Fruit fly (Drosophila melanogaster) whole organism, embryonic: ENCODE results near the gene Pez.
A peak's percentile ranks its signal among the peaks of the same experiment; 100 is the strongest.

Source experiments
- Atf-2 ChIP-seq: fragments of 200-800 bp; sonication (Bioruptor generic); optimal IDR thresholded peaks from 2 replicates; lab custom pipeline; 2016; ENCODE audit warnings: missing biosample characterization, missing genetic modification characterization
- Bgb ChIP-seq: fragments of 200-800 bp; sonication (Bioruptor generic); IDR thresholded peaks from 2 replicates; pipeline ENCODE4 v1.3.6; 2022; ENCODE audit warnings: missing biosample characterization, missing genetic modification characterization; ENCODE audit not compliant: partially characterized antibody
- BtbVII ChIP-seq: fragments of 200-800 bp; sonication (Bioruptor generic); optimal IDR thresholded peaks from 3 replicates; lab custom pipeline; 2017; ENCODE audit warnings: missing biosample characterization, mild to moderate bottlenecking, missing genetic modification characterization
- CG10147 ChIP-seq: fragments of 200-800 bp; sonication (Bioruptor generic); optimal IDR thresholded peaks from 2 replicates; lab custom pipeline; 2019; ENCODE audit warnings: missing biosample characterization, mild to moderate bottlenecking, missing genetic modification characterization, moderate library complexity
- CG10274 ChIP-seq: fragments of 200-800 bp; sonication (Bioruptor generic); optimal IDR thresholded peaks from 3 replicates; lab custom pipeline; 2017; ENCODE audit warnings: missing biosample characterization, mild to moderate bottlenecking, missing genetic modification characterization
- CG12155 ChIP-seq: fragments of 200-800 bp; sonication (Bioruptor generic); optimal IDR thresholded peaks from 3 replicates; lab custom pipeline; 2016; ENCODE audit warnings: missing biosample characterization, missing genetic modification characterization
- CG12769 ChIP-seq: fragments of 200-800 bp; sonication (Bioruptor generic); optimal IDR thresholded peaks from 2 replicates; lab custom pipeline; 2019; ENCODE audit warnings: missing biosample characterization, mild to moderate bottlenecking, missing genetic modification characterization, moderate library complexity
- CG13123 ChIP-seq: fragments of 200-800 bp; sonication (Bioruptor generic); optimal IDR thresholded peaks from 2 replicates; lab custom pipeline; 2016; ENCODE audit warnings: missing biosample characterization, missing genetic modification characterization
- CG13287 ChIP-seq: fragments of 200-800 bp; sonication (Bioruptor generic); IDR thresholded peaks from 2 replicates; pipeline ENCODE4 v1.3.6; 2022; ENCODE audit warnings: missing biosample characterization, missing genetic modification characterization; ENCODE audit not compliant: partially characterized antibody
- CG13894 ChIP-seq: fragments of 200-800 bp; sonication (Bioruptor generic); optimal IDR thresholded peaks from 3 replicates; lab custom pipeline; 2018; ENCODE audit warnings: missing biosample characterization, mild to moderate bottlenecking, missing genetic modification characterization, moderate library complexity
- CG15479 ChIP-seq: fragments of 200-800 bp; sonication (Bioruptor generic); optimal IDR thresholded peaks from 3 replicates; lab custom pipeline; 2019; ENCODE audit warnings: missing biosample characterization, mild to moderate bottlenecking, missing genetic modification characterization, moderate library complexity
- CG17912 ChIP-seq: fragments of 200-800 bp; sonication (Bioruptor generic); optimal IDR thresholded peaks from 2 replicates; lab custom pipeline; 2018; ENCODE audit warnings: missing biosample characterization, mild to moderate bottlenecking, missing genetic modification characterization
- CG31441 ChIP-seq: fragments of 200-800 bp; sonication (Bioruptor generic); IDR thresholded peaks from 2 replicates; pipeline ENCODE4 v1.3.6; 2022; ENCODE audit warnings: missing biosample characterization, missing genetic modification characterization
- CG3407 ChIP-seq: fragments of 200-800 bp; sonication (Bioruptor generic); optimal IDR thresholded peaks from 2 replicates; lab custom pipeline; 2018; ENCODE audit warnings: missing biosample characterization, mild to moderate bottlenecking, missing genetic modification characterization
- CG34422 ChIP-seq: fragments of 200-800 bp; sonication (Bioruptor generic); IDR thresholded peaks from 3 replicates; pipeline ENCODE4 v1.3.6; 2022; ENCODE audit warnings: missing biosample characterization, missing genetic modification characterization
- CG3995 ChIP-seq: fragments of 200-800 bp; sonication (Bioruptor generic); optimal IDR thresholded peaks from 3 replicates; lab custom pipeline; 2016; ENCODE audit warnings: missing biosample characterization, missing genetic modification characterization
- CG4617 ChIP-seq: fragments of 200-800 bp; sonication (Bioruptor generic); optimal IDR thresholded peaks from 3 replicates; lab custom pipeline; 2016; ENCODE audit warnings: missing biosample characterization, missing genetic modification characterization, borderline replicate concordance
- CG7745 ChIP-seq: fragments of 200-800 bp; sonication (Bioruptor generic); optimal IDR thresholded peaks from 2 replicates; lab custom pipeline; 2018; ENCODE audit warnings: missing biosample characterization, mild to moderate bottlenecking, missing genetic modification characterization, moderate library complexity
- CG8359 ChIP-seq: fragments of 200-800 bp; sonication (Bioruptor generic); optimal IDR thresholded peaks from 2 replicates; lab custom pipeline; 2017; ENCODE audit warnings: missing biosample characterization, mild to moderate bottlenecking, missing genetic modification characterization, borderline replicate concordance
- CG8765 ChIP-seq: fragments of 200-800 bp; sonication (Bioruptor generic); IDR thresholded peaks from 2 replicates; pipeline ENCODE4 v1.3.6; 2022; ENCODE audit warnings: missing biosample characterization, missing genetic modification characterization
- CG9437 ChIP-seq: fragments of 200-800 bp; sonication (Bioruptor generic); optimal IDR thresholded peaks from 2 replicates; lab custom pipeline; 2018; ENCODE audit warnings: missing biosample characterization, mild to moderate bottlenecking, missing genetic modification characterization
- CG9797 ChIP-seq: fragments of 200-800 bp; sonication (Bioruptor generic); optimal IDR thresholded peaks from 3 replicates; lab custom pipeline; 2018; ENCODE audit warnings: missing biosample characterization, mild to moderate bottlenecking, missing genetic modification characterization
- Chrac-16 ChIP-seq: fragments of 200-800 bp; sonication (Bioruptor generic); optimal IDR thresholded peaks from 3 replicates; lab custom pipeline; 2016; ENCODE audit warnings: missing biosample characterization, missing genetic modification characterization
- Dek ChIP-seq: fragments of 200-800 bp; sonication (Bioruptor generic); optimal IDR thresholded peaks from 3 replicates; lab custom pipeline; 2019; ENCODE audit warnings: missing biosample characterization, mild to moderate bottlenecking, missing genetic modification characterization, moderate library complexity
- GATAe ChIP-seq: fragments of 200-800 bp; sonication (Bioruptor generic); conservative IDR thresholded peaks from 2 replicates; pipeline ENCODE4 v1.3.6; 2022; ENCODE audit warnings: missing biosample characterization, missing genetic modification characterization
- Ptx1 ChIP-seq: fragments of 200-800 bp; sonication (Bioruptor generic); IDR thresholded peaks from 2 replicates; pipeline ENCODE4 v1.3.6; 2022; ENCODE audit warnings: missing biosample characterization, missing genetic modification characterization
- Sin3A ChIP-seq: fragments of >200 bp; optimal IDR thresholded peaks from 2 replicates; lab custom pipeline; 2018
- az2 ChIP-seq: fragments of 200-800 bp; sonication (Bioruptor generic); optimal IDR thresholded peaks from 3 replicates; lab custom pipeline; 2016; ENCODE audit warnings: missing biosample characterization, missing genetic modification characterization
- bbx ChIP-seq: fragments of 200-800 bp; sonication (Bioruptor generic); IDR thresholded peaks from 2 replicates; pipeline ENCODE4 v1.3.6; 2022; ENCODE audit warnings: missing biosample characterization, missing genetic modification characterization; ENCODE audit not compliant: partially characterized antibody
- btn ChIP-seq: fragments of 200-800 bp; sonication (Bioruptor generic); optimal IDR thresholded peaks from 2 replicates; lab custom pipeline; 2016; ENCODE audit warnings: missing biosample characterization, missing genetic modification characterization
- cas ChIP-seq: fragments of 200-800 bp; sonication (Bioruptor generic); IDR thresholded peaks from 2 replicates; pipeline ENCODE4 v1.3.6; 2022; ENCODE audit warnings: missing biosample characterization, missing genetic modification characterization
- fu2 ChIP-seq: fragments of 200-800 bp; sonication (Bioruptor generic); optimal IDR thresholded peaks from 2 replicates; lab custom pipeline; 2016; ENCODE audit warnings: missing biosample characterization, missing genetic modification characterization
- gsb ChIP-seq: fragments of 200-800 bp; sonication (Bioruptor generic); IDR thresholded peaks from 2 replicates; pipeline ENCODE4 v1.3.6; 2022; ENCODE audit warnings: missing biosample characterization, missing genetic modification characterization
- inv ChIP-seq: fragments of 200-800 bp; sonication (Bioruptor generic); IDR thresholded peaks from 2 replicates; pipeline ENCODE4 v1.3.6; 2022; ENCODE audit warnings: missing biosample characterization, missing genetic modification characterization; ENCODE audit not compliant: partially characterized antibody
- org-1 ChIP-seq: fragments of 200-800 bp; sonication (Bioruptor generic); optimal IDR thresholded peaks from 2 replicates; lab custom pipeline; 2017; ENCODE audit warnings: missing biosample characterization, missing genetic modification characterization
- row ChIP-seq: fragments of 200-800 bp; sonication (Bioruptor generic); IDR thresholded peaks from 3 replicates; pipeline ENCODE4 v1.3.6; 2022; ENCODE audit warnings: missing biosample characterization, missing genetic modification characterization
- sens-2 ChIP-seq: fragments of 200-800 bp; sonication (Bioruptor generic); IDR thresholded peaks from 2 replicates; pipeline ENCODE4 v1.3.6; 2022; ENCODE audit warnings: missing biosample characterization, missing genetic modification characterization
- seq ChIP-seq: fragments of 200-800 bp; sonication (Bioruptor generic); IDR thresholded peaks from 2 replicates; pipeline ENCODE4 v1.3.6; 2022; ENCODE audit warnings: missing biosample characterization, missing genetic modification characterization
- sim ChIP-seq: fragments of 200-800 bp; sonication (Bioruptor generic); IDR thresholded peaks from 2 replicates; pipeline ENCODE4 v1.3.6; 2022; ENCODE audit warnings: missing biosample characterization, missing genetic modification characterization
- tll ChIP-seq, 2 experiments: fragments of 200-800 bp in 1 of 2; fragments of >200 bp in 1 of 2; sonication (Bioruptor generic) in 1 of 2; optimal IDR thresholded peaks; 2 replicates each; lab custom pipeline; 2017 to 2019; ENCODE audit warnings: missing biosample characterization in 2 of 2, missing genetic modification characterization in 2 of 2, mild to moderate bottlenecking in 1 of 2, moderate library complexity in 1 of 2
- wdn ChIP-seq: fragments of 200-800 bp; sonication (Bioruptor generic); IDR thresholded peaks from 2 replicates; pipeline ENCODE4 v1.3.6; 2022; ENCODE audit warnings: missing biosample characterization, missing genetic modification characterization
- yki ChIP-seq: fragments of >200 bp; optimal IDR thresholded peaks from 3 replicates; lab custom pipeline; 2018
- zfh1 ChIP-seq: fragments of 200-800 bp; sonication (Bioruptor generic); IDR thresholded peaks from 3 replicates; pipeline ENCODE4 v1.3.6; 2022; ENCODE audit warnings: missing biosample characterization, missing genetic modification characterization

The Pez gene

dm6 chr2L:6343084-6343873 lies 4.8 kb upstream of the Pez start (continued):
- TF ChIP-seq CG10147 (GFP tag; lab: Kevin White, UChicago) (peak; percentile 39), CG9797 (peak; percentile 44), seq (GFP tag; lab: Robert Waterston, UW) (no peak), Dek (tag; lab: Kevin White, UChicago) (peak; percentile 4), yki (no peak), CG15479 (GFP tag; lab: Kevin White, UChicago) (no peak), CG8765 (GFP tag; lab: Robert Waterston, UW) (0 out of 2 replicates have a peak, but pooled peaks have one; percentile 16), CG12769 (tag; lab: Kevin White, UChicago) (peak; percentile 21), cas (no peak), GATAe (GFP tag; lab: Robert Waterston, UW) (peak; percentile 79), sens-2 (GFP tag; lab: Robert Waterston, UW) (no peak)

DNA sequence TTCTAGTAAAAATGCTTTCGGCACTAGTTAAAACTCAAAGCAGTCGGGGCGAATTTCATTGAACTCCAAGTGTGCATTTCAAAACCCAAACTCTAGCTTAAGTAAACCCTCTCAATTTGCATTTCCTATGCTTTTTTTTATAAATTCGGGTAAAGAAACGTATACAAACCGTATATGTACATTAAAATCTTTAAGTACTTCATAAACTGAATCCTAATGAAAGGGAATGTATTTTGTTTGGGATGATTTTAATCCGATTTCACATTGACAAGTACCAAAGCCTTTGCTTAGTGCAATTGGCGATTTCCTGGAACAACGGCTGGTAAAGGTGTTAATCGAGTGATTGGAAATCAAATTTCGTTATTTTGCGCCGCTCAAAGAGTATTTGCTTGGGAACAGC lies 2.8 kb upstream of the Pez start:
- TF ChIP-seq CG12155 (no peak), CG4617 (GFP tag; lab: Kevin White, UChicago) (no peak), Chrac-16 (GFP tag; lab: Kevin White, UChicago) (no peak), Atf-2 (GFP tag; lab: Kevin White, UChicago) (no peak), CG3995 (GFP tag; lab: Kevin White, UChicago) (no peak), tll (GFP tag; optimal IDR thresholded peaks at IDR 0.05; lab: Kevin White, UChicago) (no peak), CG13123 (GFP tag; lab: Kevin White, UChicago) (no peak), inv (GFP tag; lab: Robert Waterston, UW) (no peak), sens-2 (GFP tag; lab: Robert Waterston, UW) (no peak), bbx (GFP tag; lab: Robert Waterston, UW) (no peak), Bgb (GFP tag; lab: Robert Waterston, UW) (no peak), CG13894 (tag; lab: Kevin White, UChicago) (no peak), Sin3A (lab: Kevin White, UChicago) (no peak), CG31441 (GFP tag; lab: Robert Waterston, UW) (no peak)

DNA sequence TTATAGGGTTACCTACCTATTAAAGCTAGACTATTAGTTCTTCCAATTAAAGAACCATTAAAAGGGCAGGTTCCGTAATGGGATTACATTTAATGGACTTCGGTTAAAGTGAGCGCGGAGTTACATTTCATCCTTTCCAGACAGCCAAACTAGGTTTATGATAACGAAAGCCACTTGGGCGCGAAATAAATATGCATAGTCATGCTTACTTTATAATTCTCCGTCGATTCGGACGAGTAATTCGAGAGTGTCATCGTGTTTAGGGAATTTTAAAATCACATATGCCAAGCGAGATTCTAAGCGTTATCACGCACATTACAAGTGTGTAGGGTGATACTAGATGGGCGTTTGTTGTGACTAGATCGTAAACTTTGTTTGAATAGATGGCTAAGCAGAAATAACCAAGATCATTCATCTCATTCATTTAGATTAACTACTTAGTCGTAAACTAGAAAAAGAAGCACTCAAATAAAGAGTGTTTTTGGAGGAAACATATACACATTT lies 1.8 kb upstream of the Pez start:
- TF ChIP-seq CG10274 (GFP tag; lab: Kevin White, UChicago) = peak; percentile 24
- no peak for TF ChIP-seq CG8359 (GFP tag; lab: Kevin White, UChicago)
- TF ChIP-seq Ptx1 (GFP tag; lab: Robert Waterston, UW) = no peak
- no peak for TF ChIP-seq CG17912 (GFP tag; lab: Kevin White, UChicago)
- TF ChIP-seq wdn (GFP tag; lab: Robert Waterston, UW) = no peak

DNA sequence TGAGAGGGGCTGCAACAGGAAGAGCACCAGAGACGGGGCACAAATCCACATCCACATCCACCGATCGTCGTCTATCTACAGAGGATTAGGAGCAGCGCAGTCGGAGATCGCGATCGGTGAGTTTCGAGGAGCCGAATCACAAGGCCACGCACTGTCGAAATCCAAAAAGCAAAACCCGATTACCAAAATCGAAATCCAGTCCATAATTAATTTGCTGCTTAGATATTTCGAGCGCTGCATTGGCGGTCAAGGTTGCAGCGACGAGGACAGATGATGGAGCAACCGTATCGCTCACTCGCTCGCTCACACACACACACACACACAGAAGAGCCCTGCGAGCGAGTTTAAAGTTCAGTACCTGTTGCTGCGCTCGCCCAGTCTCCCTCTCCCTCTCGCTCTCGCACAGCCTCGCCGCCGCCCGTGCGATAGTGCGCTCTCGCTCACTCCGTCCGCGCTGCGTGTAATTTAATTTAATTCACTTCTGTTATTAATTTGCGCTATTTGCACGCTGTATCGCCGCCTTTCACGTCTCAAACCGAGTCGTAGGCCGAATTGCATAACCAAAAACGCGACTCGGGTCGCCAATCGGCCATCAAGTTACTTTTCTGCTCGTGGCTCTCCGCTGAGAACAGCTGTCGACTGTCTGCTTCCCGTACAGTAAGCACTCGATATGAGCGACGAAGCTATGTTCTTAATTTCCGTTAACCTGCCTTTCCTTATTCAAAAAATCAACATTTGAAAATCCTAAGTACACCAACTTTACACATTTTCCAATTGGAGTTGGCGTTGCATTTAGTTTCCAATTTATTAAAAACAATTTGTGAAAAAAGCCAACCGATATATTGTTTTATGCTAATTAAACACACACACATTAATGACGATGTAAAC lies 783 bp upstream of the Pez start:
- TF ChIP-seq CG3407 (GFP tag; lab: Kevin White, UChicago) = no peak
- peak; percentile 69; the same call in 2 of the 3 replicates for TF ChIP-seq CG34422 (GFP tag; lab: Robert Waterston, UW)
- TF ChIP-seq zfh1 (GFP tag; lab: Robert Waterston, UW) = 0 out of 3 replicates have a peak, but pooled peaks have one; percentile 34
- TF ChIP-seq BtbVII (GFP tag; lab: Kevin White, UChicago) = no peak
- peak; percentile 23 for TF ChIP-seq fu2
- peak; percentile 92 for TF ChIP-seq CG7745 (tag; lab: Kevin White, UChicago)
- TF ChIP-seq btn = no peak
- TF ChIP-seq sim = no peak
- TF ChIP-seq gsb = no peak
- peak; percentile 73 for TF ChIP-seq row (GFP tag; lab: Robert Waterston, UW)
- peak; percentile 45 for TF ChIP-seq CG9437 (GFP tag; lab: Kevin White, UChicago)
- TF ChIP-seq org-1 (GFP tag; lab: Kevin White, UChicago) = peak; percentile 43
- TF ChIP-seq wdn (GFP tag; lab: Robert Waterston, UW) = peak; percentile 59
- TF ChIP-seq CG13287 (GFP tag; lab: Robert Waterston, UW) = no peak; the same call in 1 of the 2 replicates
- peak; percentile 33 for TF ChIP-seq az2 (GFP tag; lab: Kevin White, UChicago)
